Fruit fly (Drosophila melanogaster): ENCODE results near the gene Top2.

Gene Top2

DNA sequence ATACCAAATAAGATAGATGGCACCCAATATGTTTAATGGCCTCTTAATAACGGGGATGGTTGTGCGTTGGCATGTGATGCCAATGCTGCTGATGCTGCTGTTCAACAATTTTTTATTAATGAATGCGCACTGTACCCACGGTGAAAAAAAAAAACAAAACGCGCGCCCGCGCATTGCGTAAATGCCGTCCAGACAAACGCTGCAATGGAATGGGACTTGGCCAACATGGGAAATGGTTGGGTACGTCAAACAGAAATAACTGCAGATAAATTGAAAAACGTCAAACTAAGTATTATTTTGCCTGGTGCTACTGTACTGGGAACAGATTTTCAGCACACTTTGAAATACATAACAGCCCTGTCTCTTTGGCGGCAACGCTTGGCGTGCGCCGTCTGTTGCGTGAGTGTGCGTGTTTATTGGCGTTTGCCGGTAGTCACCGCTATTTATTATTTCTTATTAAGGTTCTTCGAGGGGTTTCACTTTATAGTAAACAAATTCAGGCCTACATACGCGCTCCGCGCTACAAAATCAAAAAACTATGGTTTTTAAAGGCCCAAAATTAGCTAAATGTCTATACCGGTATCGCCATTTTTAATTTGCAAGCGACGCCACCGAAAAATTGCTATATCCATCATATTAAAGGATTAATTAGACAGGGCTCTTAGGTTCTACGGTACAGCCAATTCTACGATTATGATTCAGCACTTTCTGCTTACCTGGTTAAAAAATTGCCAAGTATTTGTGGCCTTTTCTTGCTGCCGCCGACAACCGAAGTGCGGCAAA, 564 bp downstream of the Top2 start (continued):
- peak; percentile 18; the same call in 1 of the 2 replicates for TF ChIP-seq CG11294 (GFP tag; IDR thresholded peaks at IDR 0.05)
- no peak for TF ChIP-seq fd59A (GFP tag; optimal IDR thresholded peaks at IDR 0.05)
- peak; percentile 13 for TF ChIP-seq cyc (GFP tag; optimal IDR thresholded peaks at IDR 0.05)
- peak; percentile 49 for TF ChIP-seq achi (GFP tag; optimal IDR thresholded peaks at IDR 0.05)
- no peak for TF ChIP-seq Gug (GFP tag; IDR thresholded peaks at IDR 0.05)
- no peak for TF ChIP-seq Hr38 (GFP tag; optimal IDR thresholded peaks at IDR 0.05)
- no peak for TF ChIP-seq Ets96B (tag; optimal IDR thresholded peaks at IDR 0.05)
- no peak for TF ChIP-seq CG10669 (GFP tag; optimal IDR thresholded peaks at IDR 0.05)
- no peak for TF ChIP-seq Eip93F (GFP tag; optimal IDR thresholded peaks at IDR 0.05)
- TF ChIP-seq svp (GFP tag) = peak; percentile 54
- peak; percentile 39 for TF ChIP-seq CG6276 (GFP tag; optimal IDR thresholded peaks at IDR 0.05)
- TF ChIP-seq CG6792 (GFP tag; optimal IDR thresholded peaks at IDR 0.05) = peak; percentile 28
- peak; percentile 40 for TF ChIP-seq Sox14 (GFP tag; optimal IDR thresholded peaks at IDR 0.05)
- TF ChIP-seq topi (GFP tag; optimal IDR thresholded peaks at IDR 0.05) = peak; percentile 13
- TF ChIP-seq Eip78C (GFP tag) = peak; percentile 80
- TF ChIP-seq CG11762 (GFP tag; optimal IDR thresholded peaks at IDR 0.05; ENCODE audit: insufficient read depth) = no peak
- TF ChIP-seq salr (GFP tag; optimal IDR thresholded peaks at IDR 0.05) = peak in 1 of 2 experiments; percentile 3
- TF ChIP-seq CG9139 (GFP tag; optimal IDR thresholded peaks at IDR 0.05) = no peak
- no peak for TF ChIP-seq CG8632 (GFP tag; optimal IDR thresholded peaks at IDR 0.05)
- TF ChIP-seq dsx (GFP tag; optimal IDR thresholded peaks at IDR 0.05; ENCODE audit: poor library complexity, severe bottlenecking) = no peak

DNA sequence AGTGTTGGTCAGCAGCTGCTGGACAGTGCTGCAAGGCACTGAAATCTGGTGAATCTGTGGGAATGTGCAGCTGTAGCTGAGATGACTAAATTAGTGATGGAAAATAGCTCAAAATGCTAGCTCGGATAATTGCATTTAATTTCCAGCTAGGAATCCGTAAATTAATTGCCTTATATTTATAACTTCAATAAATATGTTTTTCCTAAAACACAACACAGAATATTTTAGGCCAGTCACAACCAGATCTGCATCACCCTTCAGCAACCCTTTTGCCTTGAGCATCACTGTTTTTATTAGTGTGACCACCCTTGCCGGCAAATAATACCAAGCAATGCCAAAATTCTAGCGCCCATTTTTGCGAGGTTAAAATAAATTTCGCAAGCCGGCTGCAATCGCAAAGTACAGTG, 8.6 kb downstream of the Top2 start, which contains the start of gene Hs2st:
Gene Hs2st (minus strand): TSS at position 17 of the 407 bp plus-strand sequence.
- TF ChIP-seq acj6 (GFP tag; optimal IDR thresholded peaks at IDR 0.05) (peak; percentile 95), Hr38 (GFP tag; optimal IDR thresholded peaks at IDR 0.05) (peak; percentile 53), Ets21C (GFP tag; optimal IDR thresholded peaks at IDR 0.05) (peak; percentile 95), esn (GFP tag; optimal IDR thresholded peaks at IDR 0.05) (peak; percentile 95), ss (GFP tag; optimal IDR thresholded peaks at IDR 0.05) (peak; percentile 67 to 84), CG34406 (GFP tag; optimal IDR thresholded peaks at IDR 0.05) (peak; percentile 86), fkh (GFP tag; optimal IDR thresholded peaks at IDR 0.05) (no peak), CG11902 (GFP tag; optimal IDR thresholded peaks at IDR 0.05) (peak; percentile 94), Eip93F (GFP tag; optimal IDR thresholded peaks at IDR 0.05) (peak; percentile 79), CG1621 (tag; optimal IDR thresholded peaks at IDR 0.05) (peak; percentile 77), topi (GFP tag; optimal IDR thresholded peaks at IDR 0.05) (peak; percentile 94), CG10669 (GFP tag; optimal IDR thresholded peaks at IDR 0.05) (peak; percentile 81), eg (GFP tag; IDR thresholded peaks at IDR 0.05) (peak; percentile 86), Sox15 (GFP tag; optimal IDR thresholded peaks at IDR 0.05) (peak; percentile 96), CG9139 (GFP tag; optimal IDR thresholded peaks at IDR 0.05) (no peak), CG6276 (GFP tag; optimal IDR thresholded peaks at IDR 0.05) (no peak), Met (GFP tag; optimal IDR thresholded peaks at IDR 0.05) (peak; percentile 93), Hr39 (GFP tag; optimal IDR thresholded peaks at IDR 0.05) (peak; percentile 97), CG8119 (GFP tag; IDR thresholded peaks at IDR 0.05) (peak; percentile 77; the same call in 2 of the 3 replicates), Gug (GFP tag; IDR thresholded peaks at IDR 0.05) (peak; percentile 89), achi (GFP tag; optimal IDR thresholded peaks at IDR 0.05) (peak; percentile 92), CG11762 (GFP tag; optimal IDR thresholded peaks at IDR 0.05; ENCODE audit: insufficient read depth) (peak; percentile 84), salr (GFP tag; optimal IDR thresholded peaks at IDR 0.05) (peak; percentile 77 to 81), dsx (GFP tag; optimal IDR thresholded peaks at IDR 0.05; ENCODE audit: poor library complexity, severe bottlenecking) (peak; percentile 75), Smox (GFP tag; optimal IDR thresholded peaks at IDR 0.05) (peak; percentile 92), fd59A (GFP tag; optimal IDR thresholded peaks at IDR 0.05) (peak; percentile 81), CG32006 (GFP tag; optimal IDR thresholded peaks at IDR 0.05) (peak; percentile 90), Ets96B (tag; optimal IDR thresholded peaks at IDR 0.05) (peak; percentile 84), CG8319 (GFP tag; optimal IDR thresholded peaks at IDR 0.05) (peak; percentile 89), CG3032 (tag; optimal IDR thresholded peaks at IDR 0.05) (peak; percentile 91), CG10631 (GFP tag; optimal IDR thresholded peaks at IDR 0.05) (peak; percentile 95), fd85E (GFP tag; optimal IDR thresholded peaks at IDR 0.05) (peak; percentile 72), Lpt (GFP tag; optimal IDR thresholded peaks at IDR 0.05) (peak; percentile 88), CG15336 (GFP tag; IDR thresholded peaks at IDR 0.05) (peak; percentile 79), lz (GFP tag; optimal IDR thresholded peaks at IDR 0.05) (peak; percentile 96), spab (GFP tag; optimal IDR thresholded peaks at IDR 0.05) (peak; percentile 72), CG31627 (GFP tag; optimal IDR thresholded peaks at IDR 0.05) (peak; percentile 98), CG16779 (tag; optimal IDR thresholded peaks at IDR 0.05) (peak; percentile 64), vri (GFP tag; optimal IDR thresholded peaks at IDR 0.05) (no peak), Eip78C (GFP tag) (peak; percentile 97)

Measured in whole organism, prepupa.